Worm (Caenorhabditis elegans): Measurements from ENCODE around the gene ZC15.3.
A peak's percentile ranks its signal among the peaks of the same experiment; 100 is the strongest.

The ZC15.3 gene

ce11 chrV:20317442-20317841 lies 14.1 kb downstream of the ZC15.3 start, which contains the start of gene Y113G7C.1:
Y113G7C.1 (plus strand) TSS chrV:20317742.
- TF ChIP-seq aha-1 (tag) (peak; percentile 15), spr-3 (GFP tag; optimal IDR thresholded peaks at IDR 0.05) (no peak)

ce11 chrV:20325417-20325816 lies 22.0 kb downstream of the ZC15.3 start, which contains the start of gene Y38H6A.1:
Y38H6A.1 (plus strand) TSS chrV:20325717.
- TF ChIP-seq jun-1 (tag; optimal IDR thresholded peaks at IDR 0.05) (no peak), ceh-20 (GFP tag; IDR thresholded peaks at IDR 0.05) (no peak), zfp-2 (tag; optimal IDR thresholded peaks at IDR 0.05) (no peak), nhr-28 (tag; optimal IDR thresholded peaks at IDR 0.05) (no peak), nhr-76 (tag; optimal IDR thresholded peaks at IDR 0.05) (no peak), fos-1 (tag; optimal IDR thresholded peaks at IDR 0.05) (no peak), Y75B8A.6 (GFP tag; IDR thresholded peaks at IDR 0.05) (no peak), php-3 (GFP tag; IDR thresholded peaks at IDR 0.05) (no peak), gei-8 (GFP tag; optimal IDR thresholded peaks at IDR 0.05) (no peak)

- no peak for TF ChIP-seq mes-2 (tag; optimal IDR thresholded peaks at IDR 0.05; ENCODE audit: poor library complexity, severe bottlenecking)
- peak in 1 of 2 experiments; percentile 65 for TF ChIP-seq unc-62 (GFP tag; optimal IDR thresholded peaks at IDR 0.05 in 1 of 2)
- TF ChIP-seq unc-62 (tag; optimal IDR thresholded peaks at IDR 0.05) = no peak
- no peak for TF ChIP-seq ceh-32 (tag; optimal IDR thresholded peaks at IDR 0.05; ENCODE audit: poor library complexity)
- TF ChIP-seq fkh-10 (GFP tag; optimal IDR thresholded peaks at IDR 0.05) = no peak
- no peak for TF ChIP-seq hlh-11 (tag; optimal IDR thresholded peaks at IDR 0.05)
- TF ChIP-seq daf-19 (GFP tag; conservative IDR thresholded peaks at IDR 0.05) = no peak
- no peak for TF ChIP-seq lir-3 (tag; optimal IDR thresholded peaks at IDR 0.05)
Observed at ce11 chrV:20335264-20335663, 31.9 kb downstream of the ZC15.3 start, which contains the start of gene Y38H6A.5. Y38H6A.5 (minus strand) TSS chrV:20335364.

- TF ChIP-seq nhr-48 (tag; optimal IDR thresholded peaks at IDR 0.05) = no peak
- TF ChIP-seq aha-1 (tag) = peak; percentile 77
Observed at ce11 chrV:20338020-20338419, 34.6 kb downstream of the ZC15.3 start.

ce11 chrV:20338870-20339269 lies 35.5 kb downstream of the ZC15.3 start:
- TF ChIP-seq fkh-10 (GFP tag; optimal IDR thresholded peaks at IDR 0.05) = peak; percentile 75
- TF ChIP-seq zip-2 (tag; optimal IDR thresholded peaks at IDR 0.05) = no peak

- TF ChIP-seq ceh-32 (tag; optimal IDR thresholded peaks at IDR 0.05; ENCODE audit: poor library complexity) (no peak), aha-1 (tag) (peak; percentile 47), dmd-6 (GFP tag; IDR thresholded peaks at IDR 0.05) (no peak)
Observed at ce11 chrV:20344889-20345288, 41.5 kb downstream of the ZC15.3 start, which contains the start of gene Y38H6A.3. Y38H6A.3 (plus strand) TSS chrV:20345189.

- peak; percentile 63 for TF ChIP-seq vab-7 (GFP tag; IDR thresholded peaks at IDR 0.05)
- TF ChIP-seq nhr-25 (tag; optimal IDR thresholded peaks at IDR 0.05; ENCODE audit: borderline replicate concordance, insufficient read depth) = no peak
- TF ChIP-seq F44E2.7 (GFP tag; IDR thresholded peaks at IDR 0.05) = peak; percentile 53; the same call in 1 of the 2 replicates
- no peak for TF ChIP-seq madf-5 (GFP tag; IDR thresholded peaks at IDR 0.05)
- TF ChIP-seq lin-38 (GFP tag; IDR thresholded peaks at IDR 0.05) = peak; percentile 53
- TF ChIP-seq skn-1 (tag; optimal IDR thresholded peaks at IDR 0.05) = no peak
- TF ChIP-seq Y48G9A.11 (GFP tag; IDR thresholded peaks at IDR 0.05) = 0 out of 2 replicates have a peak, but pooled peaks have one; percentile 25
- TF ChIP-seq D1046.2 (GFP tag; IDR thresholded peaks at IDR 0.05) = 0 out of 2 replicates have a peak, but pooled peaks have one; percentile 64
- TF ChIP-seq Y75B8A.6 (GFP tag; IDR thresholded peaks at IDR 0.05) = no peak
Observed at ce11 chrV:20347625-20348024, 44.2 kb downstream of the ZC15.3 start.

Data from whole organism, L4 larva.